Fruit fly (Drosophila melanogaster) whole organism: Measurements from ENCODE around the gene CG6770.

Experiments used
- CG8478 ChIP-seq: fragments of >200 bp; optimal IDR thresholded peaks from 2 replicates; lab custom pipeline; 2018; ENCODE audit warnings: inconsistent platforms
- Dll ChIP-seq: fragments of >200 bp; optimal IDR thresholded peaks from 2 replicates; lab custom pipeline; 2017
- pan ChIP-seq: fragments of >200 bp; optimal IDR thresholded peaks from 2 replicates; lab custom pipeline; 2017
- psq ChIP-seq: fragments of >200 bp; optimal IDR thresholded peaks from 2 replicates; lab custom pipeline; 2017

- no peak for TF ChIP-seq pan (lab: Kevin White, UChicago)
- TF ChIP-seq Dll (lab: Kevin White, UChicago) = no peak
- TF ChIP-seq CG8478 = no peak
- no peak for TF ChIP-seq psq (lab: Kevin White, UChicago)
Measured at dm6 chr2L:12065683-12066386, 19.9 kb upstream of the CG6770 start.
